Worm (Caenorhabditis elegans) whole organism, late embryonic: Measurements from ENCODE around the gene emb-1.

Experiments used
- C38D4.7 ChIP-seq: fragments of 200-800 bp; sonication (Bioruptor generic); optimal IDR thresholded peaks from 2 replicates; lab custom pipeline; 2018; ENCODE audit warnings: mild to moderate bottlenecking, missing genetic modification characterization, moderate library complexity, missing compliant biosample characterization
- F13H6.1 ChIP-seq: sonication (generic microtip); optimal IDR thresholded peaks from 2 replicates; lab custom pipeline; 2016; ENCODE audit warnings: missing genetic modification characterization, missing compliant biosample characterization
- ahr-1 ChIP-seq: sonication (generic microtip); optimal IDR thresholded peaks from 2 replicates; lab custom pipeline; 2016; ENCODE audit warnings: missing genetic modification characterization, missing compliant biosample characterization
- ceh-14 ChIP-seq: sonication (generic microtip); optimal IDR thresholded peaks from 2 replicates; lab custom pipeline; 2016; ENCODE audit warnings: missing genotype, missing genetic modification characterization, missing compliant biosample characterization
- ceh-18 ChIP-seq: sonication (generic microtip); optimal IDR thresholded peaks from 2 replicates; lab custom pipeline; 2016; ENCODE audit warnings: missing genetic modification characterization, missing compliant biosample characterization
- ceh-22 ChIP-seq: sonication (generic microtip); optimal IDR thresholded peaks from 2 replicates; lab custom pipeline; 2017; ENCODE audit warnings: missing biosample characterization, missing genetic modification characterization
- ceh-34 ChIP-seq: sonication (generic microtip); optimal IDR thresholded peaks from 2 replicates; lab custom pipeline; 2016; ENCODE audit warnings: mild to moderate bottlenecking, missing genetic modification characterization, missing compliant biosample characterization
- ceh-6 ChIP-seq: fragments of 200-800 bp; sonication (Bioruptor generic); optimal IDR thresholded peaks from 2 replicates; lab custom pipeline; 2018; ENCODE audit warnings: mild to moderate bottlenecking, missing genetic modification characterization, missing compliant biosample characterization
- ceh-9 ChIP-seq: sonication (generic microtip); optimal IDR thresholded peaks from 2 replicates; lab custom pipeline; 2016; ENCODE audit warnings: mild to moderate bottlenecking, missing genetic modification characterization, inconsistent platforms, missing compliant biosample characterization
- che-1 ChIP-seq: sonication (generic microtip); optimal IDR thresholded peaks from 2 replicates; lab custom pipeline; 2016; ENCODE audit warnings: mild to moderate bottlenecking, missing genetic modification characterization, missing compliant biosample characterization
- dmd-4 ChIP-seq: sonication (generic microtip); optimal IDR thresholded peaks from 2 replicates; lab custom pipeline; 2016; ENCODE audit warnings: borderline replicate concordance, missing genetic modification characterization, missing compliant biosample characterization
- dve-1 ChIP-seq: sonication (generic microtip); optimal IDR thresholded peaks from 2 replicates; lab custom pipeline; 2017; ENCODE audit warnings: antibody characterized with exemption, mild to moderate bottlenecking, missing genetic modification characterization, missing compliant biosample characterization
- elt-2 ChIP-seq: sonication (generic microtip); optimal IDR thresholded peaks from 2 replicates; lab custom pipeline; 2016; ENCODE audit warnings: missing genetic modification reagents, missing genetic modification characterization, missing compliant biosample characterization
- elt-4 ChIP-seq: sonication (generic microtip); optimal IDR thresholded peaks from 2 replicates; lab custom pipeline; 2016; ENCODE audit warnings: missing genetic modification characterization, missing compliant biosample characterization
- ets-4 ChIP-seq: sonication (generic microtip); optimal IDR thresholded peaks from 2 replicates; lab custom pipeline; 2016; ENCODE audit warnings: missing genetic modification characterization, missing compliant biosample characterization
- eyg-1 ChIP-seq: sonication (generic microtip); optimal IDR thresholded peaks from 2 replicates; lab custom pipeline; 2016; ENCODE audit warnings: missing genotype, missing genetic modification characterization, missing compliant biosample characterization
- fax-1 ChIP-seq: sonication (generic microtip); optimal IDR thresholded peaks from 2 replicates; lab custom pipeline; 2016; ENCODE audit warnings: missing genotype, missing genetic modification characterization, missing compliant biosample characterization
- fkh-6 ChIP-seq: sonication (generic microtip); optimal IDR thresholded peaks from 2 replicates; lab custom pipeline; 2016; ENCODE audit warnings: missing genetic modification characterization, missing compliant biosample characterization
- hlh-13 ChIP-seq: fragments of 200-800 bp; sonication (Bioruptor generic); optimal IDR thresholded peaks from 2 replicates; lab custom pipeline; 2018; ENCODE audit warnings: mild to moderate bottlenecking, missing genetic modification characterization, missing compliant biosample characterization
- hlh-30 ChIP-seq: sonication (generic microtip); optimal IDR thresholded peaks from 2 replicates; lab custom pipeline; 2017; ENCODE audit warnings: antibody characterized with exemption, missing genetic modification characterization, missing compliant biosample characterization; ENCODE audit not compliant: insufficient read depth
- hlh-6 ChIP-seq: sonication (generic microtip); optimal IDR thresholded peaks from 2 replicates; lab custom pipeline; 2016; ENCODE audit warnings: missing genotype, missing genetic modification characterization, missing compliant biosample characterization
- hlh-8 ChIP-seq: sonication (generic microtip); optimal IDR thresholded peaks from 2 replicates; lab custom pipeline; 2016; ENCODE audit warnings: missing genotype, missing genetic modification characterization, missing compliant biosample characterization
- lim-6 ChIP-seq: sonication (generic microtip); optimal IDR thresholded peaks from 2 replicates; lab custom pipeline; 2016; ENCODE audit warnings: missing genetic modification characterization, missing compliant biosample characterization
- lin-11 ChIP-seq: fragments of 200-800 bp; sonication (Bioruptor generic); optimal IDR thresholded peaks from 2 replicates; lab custom pipeline; 2018; ENCODE audit warnings: mild to moderate bottlenecking, missing genetic modification characterization, missing compliant biosample characterization
- nfya-1 ChIP-seq: sonication (generic microtip); optimal IDR thresholded peaks from 2 replicates; lab custom pipeline; 2017; ENCODE audit warnings: missing genetic modification characterization, mild to moderate bottlenecking, missing compliant biosample characterization, antibody characterized with exemption, moderate library complexity
- nhr-232 ChIP-seq: sonication (generic microtip); optimal IDR thresholded peaks from 2 replicates; lab custom pipeline; 2016; ENCODE audit warnings: missing genetic modification characterization, missing compliant biosample characterization
- odd-2 ChIP-seq: sonication (generic microtip); optimal IDR thresholded peaks from 2 replicates; lab custom pipeline; 2017; ENCODE audit warnings: antibody characterized with exemption, mild to moderate bottlenecking, missing genetic modification characterization, missing compliant biosample characterization
- pax-1 ChIP-seq: fragments of 150-350 bp; optimal IDR thresholded peaks from 2 replicates; lab custom pipeline; 2014; ENCODE audit warnings: missing biosample characterization, missing genetic modification characterization
- ref-2 ChIP-seq: sonication (generic microtip); optimal IDR thresholded peaks from 2 replicates; lab custom pipeline; 2016; ENCODE audit warnings: missing genetic modification characterization, missing compliant biosample characterization
- sdc-2 ChIP-seq: sonication (generic microtip); optimal IDR thresholded peaks from 2 replicates; lab custom pipeline; 2016; ENCODE audit warnings: missing genotype, missing genetic modification characterization, missing compliant biosample characterization
- syd-9 ChIP-seq: sonication (generic microtip); optimal IDR thresholded peaks from 2 replicates; lab custom pipeline; 2016; ENCODE audit warnings: mild to moderate bottlenecking, missing genetic modification characterization, moderate library complexity, missing compliant biosample characterization
- tbx-2 ChIP-seq: sonication (generic microtip); optimal IDR thresholded peaks from 2 replicates; lab custom pipeline; 2016; ENCODE audit warnings: missing genetic modification characterization, missing compliant biosample characterization
- unc-42 ChIP-seq: sonication (generic microtip); optimal IDR thresholded peaks from 2 replicates; lab custom pipeline; 2016; ENCODE audit warnings: missing genotype, missing genetic modification characterization, missing compliant biosample characterization
- unc-55 ChIP-seq: sonication (generic microtip); optimal IDR thresholded peaks from 2 replicates; lab custom pipeline; 2017; ENCODE audit warnings: missing biosample characterization, missing genetic modification reagents, missing genetic modification characterization
- ztf-16 ChIP-seq: sonication (generic microtip); optimal IDR thresholded peaks from 2 replicates; lab custom pipeline; 2017; ENCODE audit warnings: missing genetic modification characterization, missing compliant biosample characterization

emb-1 gene

DNA sequence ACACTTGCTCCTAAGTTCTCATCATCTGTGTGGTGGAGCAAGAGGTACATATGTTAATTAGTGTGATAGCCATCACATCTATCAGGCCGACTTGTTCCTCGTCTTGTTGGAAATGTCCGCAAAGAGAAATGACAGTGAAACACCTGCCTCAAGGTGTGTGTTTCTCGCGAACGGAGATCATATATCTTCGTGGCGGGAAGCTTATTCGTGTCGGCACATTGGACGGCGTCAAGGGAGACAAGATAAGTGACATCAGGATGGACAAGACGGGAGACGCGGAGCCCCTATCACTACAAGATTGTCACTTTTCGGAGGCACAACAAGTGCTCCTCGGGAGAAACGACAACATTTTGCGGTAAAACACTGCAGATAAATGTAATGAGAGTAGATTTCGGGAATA, 33.5 kb upstream of the emb-1 start:
- peak; percentile 84 for TF ChIP-seq unc-55
- no peak for TF ChIP-seq ceh-6
- TF ChIP-seq tbx-2 (tag; lab: Kevin White, UChicago), result peak; percentile 78

DNA sequence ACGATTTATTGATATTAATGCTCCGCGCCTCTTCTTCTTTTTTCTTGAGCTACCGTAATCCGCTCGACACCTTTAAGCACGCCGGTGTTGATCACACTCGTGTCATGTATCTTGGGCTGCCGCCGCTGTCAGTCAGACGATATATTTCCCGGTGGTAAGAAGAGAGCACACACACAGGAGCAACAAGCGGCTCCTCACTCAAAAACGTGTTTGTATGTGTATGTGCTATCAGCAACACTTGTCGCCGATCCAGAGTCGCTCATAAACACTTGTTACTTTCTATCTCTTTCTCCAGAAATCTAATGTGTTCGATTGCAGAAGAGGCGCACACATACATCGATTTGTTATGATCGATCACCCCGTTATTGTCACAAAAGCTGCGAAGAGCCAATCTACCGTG, 32.7 kb upstream of the emb-1 start:
- TF ChIP-seq C38D4.7 (GFP tag; lab: Kevin White, UChicago) (no peak), ets-4 (peak; percentile 3), fkh-6 (tag; lab: Kevin White, UChicago) (no peak), ceh-18 (tag; lab: Kevin White, UChicago) (peak; percentile 53), tbx-2 (tag; lab: Kevin White, UChicago) (peak; percentile 90), unc-55 (peak; percentile 71), ceh-34 (tag; lab: Kevin White, UChicago) (no peak), syd-9 (tag; lab: Kevin White, UChicago) (no peak)

ce11 chrIII:5141935-5142334, 31.3 kb upstream of the emb-1 start:
- TF ChIP-seq hlh-6 (tag; lab: Kevin White, UChicago) (no peak), F13H6.1 (tag; lab: Kevin White, UChicago) (no peak), eyg-1 (tag; lab: Kevin White, UChicago) (no peak), unc-55 (peak; percentile 4), tbx-2 (tag; lab: Kevin White, UChicago) (no peak), elt-2 (tag; lab: Kevin White, UChicago) (no peak), ceh-22 (no peak), hlh-30 (tag; lab: Kevin White, UChicago) (peak; percentile 28), lim-6 (tag; lab: Kevin White, UChicago) (no peak), ztf-16 (no peak)

- TF ChIP-seq ceh-14 (tag; lab: Kevin White, UChicago) (no peak), C38D4.7 (GFP tag; lab: Kevin White, UChicago) (no peak), ceh-34 (tag; lab: Kevin White, UChicago) (no peak), elt-2 (tag; lab: Kevin White, UChicago) (peak; percentile 18)
- TF ChIP-seq, all 69 proteins: peak for 1
These were observed 29.7 kb upstream of the emb-1 start for ce11 chrIII:5143520-5143919.

DNA sequence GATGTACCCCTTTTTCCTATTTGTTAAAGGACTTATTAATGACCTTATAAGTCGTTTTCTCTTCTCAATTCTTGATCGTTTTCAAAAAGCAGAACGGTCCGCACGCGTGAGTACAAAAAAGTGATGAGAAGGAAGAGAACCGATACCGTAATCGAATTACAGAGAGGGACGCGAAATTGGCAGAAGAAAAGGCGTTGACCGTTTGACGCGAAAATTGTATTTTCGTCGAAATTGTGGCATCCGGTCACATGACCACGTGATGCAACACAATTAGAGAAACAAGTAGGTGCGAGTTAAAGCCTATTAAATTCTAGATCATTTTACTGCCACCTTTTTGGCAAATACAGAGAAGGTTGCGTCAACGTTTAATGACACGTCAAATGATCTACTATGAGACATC, 29.1 kb upstream of the emb-1 start:
- TF ChIP-seq sdc-2 (tag; lab: Kevin White, UChicago) (no peak), hlh-30 (tag; lab: Kevin White, UChicago) (peak; percentile 23)

DNA sequence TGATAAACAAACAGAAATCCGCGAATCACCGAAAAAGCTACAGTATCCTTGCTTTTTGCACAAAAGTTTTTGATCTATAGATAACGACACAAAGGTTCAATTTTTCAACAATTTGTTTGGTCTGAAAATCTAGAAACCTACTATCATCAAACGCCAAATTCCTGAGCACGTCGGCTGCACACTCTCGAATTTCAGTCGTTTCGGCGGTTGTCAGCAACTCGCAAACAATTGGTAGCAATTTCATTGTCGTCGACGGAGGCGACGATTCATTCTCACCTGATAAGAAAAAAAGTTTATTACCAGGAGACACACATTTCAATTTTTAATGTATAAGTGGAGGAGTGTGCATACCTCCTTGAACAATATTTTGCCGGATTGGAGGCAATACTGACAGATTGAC, 27.4 kb upstream of the emb-1 start:
- TF ChIP-seq pax-1 (no peak), dve-1 (tag; lab: Kevin White, UChicago) (no peak), unc-42 (no peak), ceh-9 (tag; lab: Kevin White, UChicago) (no peak), hlh-6 (tag; lab: Kevin White, UChicago) (no peak), odd-2 (tag; lab: Kevin White, UChicago) (no peak), dmd-4 (tag; lab: Kevin White, UChicago) (no peak), tbx-2 (tag; lab: Kevin White, UChicago) (no peak)
- TF ChIP-seq, all 69 proteins: peak for 0

DNA sequence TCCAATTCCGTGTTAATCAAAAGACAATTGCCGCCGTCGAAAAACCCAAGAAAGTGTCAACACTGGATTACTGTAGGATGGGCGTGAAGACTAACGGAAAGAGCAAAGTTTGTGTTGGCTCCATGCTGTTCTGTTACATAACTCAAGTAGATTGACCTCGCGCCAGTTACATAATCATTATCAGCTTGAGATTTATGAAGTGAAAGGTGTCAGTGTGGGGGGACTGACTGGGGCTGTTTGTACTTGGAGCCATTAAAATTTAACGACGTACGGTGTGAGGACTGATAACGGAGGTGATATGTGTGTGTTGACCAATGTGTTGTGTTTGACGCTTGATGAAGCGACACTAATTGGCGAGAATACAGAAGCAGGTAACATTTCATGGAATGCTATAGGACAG, 26.5 kb upstream of the emb-1 start:
- TF ChIP-seq elt-2 (tag; lab: Kevin White, UChicago) (peak; percentile 91), F13H6.1 (tag; lab: Kevin White, UChicago) (no peak), lin-11 (no peak), tbx-2 (tag; lab: Kevin White, UChicago) (peak; percentile 74), fax-1 (no peak), nhr-232 (tag; lab: Kevin White, UChicago) (no peak), nfya-1 (tag; lab: Kevin White, UChicago) (no peak), hlh-30 (tag; lab: Kevin White, UChicago) (no peak), ets-4 (no peak), che-1 (tag; lab: Kevin White, UChicago) (no peak), ahr-1 (tag; lab: Kevin White, UChicago) (no peak), dmd-4 (tag; lab: Kevin White, UChicago) (no peak), hlh-13 (GFP tag; lab: Kevin White, UChicago) (no peak), hlh-8 (tag; lab: Kevin White, UChicago) (no peak), elt-4 (no peak), ref-2 (tag; lab: Kevin White, UChicago) (no peak)
